Worm (Caenorhabditis elegans) whole organism, L1 larva: ENCODE measurements around the gene amdh-1.

Experiments
- C04F5.9 ChIP-seq: sonication (generic microtip); optimal IDR thresholded peaks from 2 replicates; lab custom pipeline; 2016; ENCODE audit warnings: missing genetic modification characterization, missing compliant biosample characterization
- C16A3.4 ChIP-seq: fragments of 150-350 bp; optimal IDR thresholded peaks from 2 replicates; lab custom pipeline; 2014; ENCODE audit warnings: missing biosample characterization, missing genetic modification characterization
- C34B4.2 ChIP-seq: sonication (generic microtip); optimal IDR thresholded peaks from 2 replicates; lab custom pipeline; 2017; ENCODE audit warnings: mild to moderate bottlenecking, missing genetic modification characterization, missing compliant biosample characterization
- aha-1 ChIP-seq: fragments of 150-350 bp; optimal IDR thresholded peaks from 2 replicates; lab custom pipeline; 2014; ENCODE audit warnings: missing biosample characterization, missing genetic modification characterization
- alr-1 ChIP-seq: fragments of 200-800 bp; sonication (Bioruptor generic); optimal IDR thresholded peaks from 2 replicates; lab custom pipeline; 2018; ENCODE audit warnings: borderline replicate concordance, mild to moderate bottlenecking, missing genetic modification characterization, missing compliant biosample characterization
- aly-2 ChIP-seq: fragments of 150-350 bp; optimal IDR thresholded peaks from 2 replicates; lab custom pipeline; 2014; ENCODE audit warnings: missing biosample characterization, missing genetic modification characterization
- ama-1 ChIP-seq: fragments of 150-350 bp; optimal IDR thresholded peaks from 2 replicates; lab custom pipeline; 2014
- blmp-1 ChIP-seq: fragments of 150-350 bp; optimal IDR thresholded peaks from 2 replicates; lab custom pipeline; 2014; ENCODE audit warnings: missing biosample characterization, missing genetic modification characterization
- ceh-8 ChIP-seq: fragments of 200-800 bp; sonication (Bioruptor generic); optimal IDR thresholded peaks from 2 replicates; lab custom pipeline; 2018; ENCODE audit warnings: mild to moderate bottlenecking, missing genetic modification characterization, moderate library complexity, missing compliant biosample characterization
- ceh-82 ChIP-seq, 3 experiments: fragments of 150-350 bp in 1 of 3; sonication (generic microtip) in 2 of 3; optimal IDR thresholded peaks; 2 replicates each; lab custom pipeline; 2014 to 2017; ENCODE audit warnings: missing biosample characterization in 3 of 3, missing genetic modification characterization in 3 of 3
- ceh-90 ChIP-seq: sonication (generic microtip); optimal IDR thresholded peaks from 2 replicates; lab custom pipeline; 2016; ENCODE audit warnings: missing genetic modification characterization, missing compliant biosample characterization
- dsc-1 ChIP-seq: sonication (generic microtip); optimal IDR thresholded peaks from 2 replicates; lab custom pipeline; 2016; ENCODE audit warnings: mild to moderate bottlenecking, missing genetic modification characterization, missing compliant biosample characterization
- efl-1 ChIP-seq, 4 experiments: fragments of 150-350 bp; optimal IDR thresholded peaks in 3 of 4; peaks in 1 of 4; 1 replicate in 1 of 4; 2 replicates in 3 of 4; lab custom pipeline; 2014; ENCODE audit warnings: missing biosample characterization in 2 of 4, missing genetic modification characterization in 2 of 4, missing genetic modification reagents in 2 of 4
- elt-2 ChIP-seq: sonication (generic microtip); optimal IDR thresholded peaks from 2 replicates; lab custom pipeline; 2016; ENCODE audit warnings: missing genetic modification characterization, mild to moderate bottlenecking, inconsistent platforms, missing compliant biosample characterization, missing genetic modification reagents
- elt-3 ChIP-seq, 6 experiments: fragments of 150-350 bp in 1 of 6; sonication (generic microtip); optimal IDR thresholded peaks; 2 replicates each; lab custom pipeline; 2017 to 2018; ENCODE audit warnings: missing biosample characterization in 6 of 6, missing genetic modification characterization in 6 of 6, inconsistent platforms in 1 of 6
- ets-5 ChIP-seq: fragments of 200-800 bp; sonication (Bioruptor generic); IDR thresholded peaks from 2 replicates; pipeline ENCODE4 v1.3.6; 2022; ENCODE audit warnings: missing genetic modification characterization, missing compliant biosample characterization
- fkh-10 ChIP-seq: sonication (generic microtip); optimal IDR thresholded peaks from 2 replicates; lab custom pipeline; 2017; ENCODE audit warnings: missing biosample characterization, missing genetic modification reagents, missing genetic modification characterization
- fkh-4 ChIP-seq: sonication (generic microtip); optimal IDR thresholded peaks from 2 replicates; lab custom pipeline; 2016; ENCODE audit warnings: missing compliant biosample characterization, missing genetic modification characterization, borderline replicate concordance
- grh-1 ChIP-seq: fragments of 200-800 bp; sonication (Bioruptor generic); IDR thresholded peaks from 2 replicates; pipeline ENCODE4 v1.3.6; 2022; ENCODE audit warnings: missing genetic modification reagents, missing genetic modification characterization, missing compliant biosample characterization
- irx-1 ChIP-seq: sonication (generic microtip); optimal IDR thresholded peaks from 2 replicates; lab custom pipeline; 2016; ENCODE audit warnings: missing genetic modification characterization, missing compliant biosample characterization
- isw-1 ChIP-seq: fragments of 200-800 bp; sonication (Bioruptor generic); IDR thresholded peaks from 2 replicates; pipeline ENCODE4 v1.3.6; 2022; ENCODE audit warnings: missing genetic modification characterization, missing compliant biosample characterization
- lin-39 ChIP-seq: fragments of 150-350 bp; optimal IDR thresholded peaks from 2 replicates; lab custom pipeline; 2014; ENCODE audit warnings: missing biosample characterization, missing genetic modification reagents, missing genetic modification characterization
- lir-3 ChIP-seq: sonication (generic microtip); optimal IDR thresholded peaks from 2 replicates; lab custom pipeline; 2016; ENCODE audit warnings: mild to moderate bottlenecking, missing genetic modification characterization, moderate library complexity, missing compliant biosample characterization; ENCODE audit not compliant: poor library complexity
- mab-9 ChIP-seq: fragments of 200-800 bp; sonication (Bioruptor generic); IDR thresholded peaks from 2 replicates; pipeline ENCODE4 v1.3.6; 2022; ENCODE audit warnings: missing genetic modification reagents, missing genetic modification characterization, missing compliant biosample characterization
- mef-2 ChIP-seq: fragments of 150-350 bp; optimal IDR thresholded peaks from 2 replicates; lab custom pipeline; 2014; ENCODE audit warnings: missing biosample characterization, missing genetic modification characterization
- mep-1 ChIP-seq: fragments of 150-350 bp; optimal IDR thresholded peaks from 2 replicates; lab custom pipeline; 2014; ENCODE audit warnings: missing biosample characterization, missing genetic modification characterization
- nhr-11 ChIP-seq: fragments of 150-350 bp; optimal IDR thresholded peaks from 2 replicates; lab custom pipeline; 2014; ENCODE audit warnings: missing biosample characterization, missing genetic modification characterization
- nhr-12 ChIP-seq: sonication (generic microtip); optimal IDR thresholded peaks from 2 replicates; lab custom pipeline; 2017; ENCODE audit warnings: missing biosample characterization, missing genetic modification characterization
- nhr-19 ChIP-seq: fragments of 200-800 bp; sonication (Bioruptor generic); conservative IDR thresholded peaks from 2 replicates; pipeline ENCODE4 v1.3.6; 2022; ENCODE audit warnings: missing genetic modification characterization, missing compliant biosample characterization
- nhr-20 ChIP-seq: sonication (generic microtip); optimal IDR thresholded peaks from 2 replicates; lab custom pipeline; 2016; ENCODE audit warnings: mild to moderate bottlenecking, missing genetic modification characterization, missing compliant biosample characterization
- nhr-237 ChIP-seq: fragments of 150-350 bp; optimal IDR thresholded peaks from 2 replicates; lab custom pipeline; 2014; ENCODE audit warnings: missing biosample characterization, missing genetic modification characterization
- nhr-77 ChIP-seq: fragments of 150-350 bp; optimal IDR thresholded peaks from 2 replicates; lab custom pipeline; 2014; ENCODE audit warnings: missing biosample characterization, missing genetic modification characterization
- nhr-85 ChIP-seq: sonication (generic microtip); peaks from one replicate; lab custom pipeline; 2016; ENCODE audit warnings: missing genetic modification characterization, inconsistent platforms, missing compliant biosample characterization
- pqm-1 ChIP-seq: sonication (generic microtip); optimal IDR thresholded peaks from 3 replicates; lab custom pipeline; 2017; ENCODE audit warnings: missing biosample characterization, missing genetic modification characterization
- skn-1 ChIP-seq: fragments of 150-350 bp; optimal IDR thresholded peaks from 2 replicates; lab custom pipeline; 2014; ENCODE audit warnings: missing biosample characterization, missing genetic modification characterization
- snu-23 ChIP-seq: sonication (generic microtip); optimal IDR thresholded peaks from 2 replicates; lab custom pipeline; 2016; ENCODE audit warnings: missing genetic modification characterization, missing compliant biosample characterization
- sox-4 ChIP-seq: sonication (generic microtip); optimal IDR thresholded peaks from 2 replicates; lab custom pipeline; 2016; ENCODE audit warnings: missing genetic modification characterization, missing compliant biosample characterization
- sup-37 ChIP-seq: fragments of 200-800 bp; sonication (Bioruptor generic); optimal IDR thresholded peaks from 2 replicates; lab custom pipeline; 2018; ENCODE audit warnings: mild to moderate bottlenecking, missing genetic modification characterization, missing compliant biosample characterization
- swsn-7 ChIP-seq: sonication (generic microtip); optimal IDR thresholded peaks from 2 replicates; lab custom pipeline; 2016; ENCODE audit warnings: missing genetic modification characterization, missing compliant biosample characterization
- tlp-1 ChIP-seq: fragments of 150-350 bp; optimal IDR thresholded peaks from 2 replicates; lab custom pipeline; 2014; ENCODE audit warnings: missing biosample characterization, missing genetic modification characterization
- unc-130 ChIP-seq: fragments of 150-350 bp; optimal IDR thresholded peaks from 2 replicates; lab custom pipeline; 2017; ENCODE audit warnings: missing biosample characterization, missing genetic modification characterization, inconsistent platforms
- unc-30 ChIP-seq: sonication (generic microtip); optimal IDR thresholded peaks from 2 replicates; lab custom pipeline; 2017; ENCODE audit warnings: missing biosample characterization, missing genetic modification characterization
- vab-15 ChIP-seq: sonication (generic microtip); optimal IDR thresholded peaks from 2 replicates; lab custom pipeline; 2017; ENCODE audit warnings: missing genotype, mild to moderate bottlenecking, missing genetic modification characterization, missing compliant biosample characterization
- zag-1 ChIP-seq: fragments of 150-350 bp; optimal IDR thresholded peaks from 2 replicates; lab custom pipeline; 2014; ENCODE audit warnings: missing biosample characterization, missing genetic modification characterization
- zip-4 ChIP-seq: fragments of 200-800 bp; sonication (Bioruptor generic); optimal IDR thresholded peaks from 2 replicates; lab custom pipeline; 2018; ENCODE audit warnings: mild to moderate bottlenecking, missing genetic modification characterization, moderate library complexity, missing compliant biosample characterization
- ztf-4 ChIP-seq: fragments of 150-350 bp; optimal IDR thresholded peaks from 2 replicates; lab custom pipeline; 2014; ENCODE audit warnings: missing biosample characterization, missing genetic modification characterization

The amdh-1 gene

DNA sequence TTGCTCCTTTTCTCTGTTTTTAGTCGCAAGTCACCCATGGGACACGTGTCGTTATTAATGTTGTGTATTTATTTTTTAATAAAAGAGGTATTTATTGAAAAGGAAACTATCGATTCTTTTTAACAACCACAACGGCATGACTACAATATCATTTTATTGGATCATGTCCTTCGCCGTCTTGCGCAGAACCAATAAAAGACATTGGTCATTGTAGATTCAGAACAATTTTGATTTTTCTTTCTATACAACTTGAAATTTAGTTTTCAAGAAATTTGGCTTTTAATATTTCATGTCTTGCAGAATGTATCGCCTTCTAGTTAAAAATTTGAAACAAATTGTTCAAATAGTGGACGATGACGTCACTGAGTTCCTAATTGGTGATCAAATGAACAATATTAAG, at the start of gene amdh-1:
Gene amdh-1, plus strand, starts transcription at position 301 of the 400 bp plus-strand sequence.
- TF ChIP-seq mep-1 (tag; lab: Kevin White, UChicago) (no peak), nhr-12 (tag; lab: Kevin White, UChicago) (no peak), isw-1 (GFP tag; lab: Robert Waterston, UW) (no peak), unc-30 (tag; lab: Kevin White, UChicago) (no peak)

DNA sequence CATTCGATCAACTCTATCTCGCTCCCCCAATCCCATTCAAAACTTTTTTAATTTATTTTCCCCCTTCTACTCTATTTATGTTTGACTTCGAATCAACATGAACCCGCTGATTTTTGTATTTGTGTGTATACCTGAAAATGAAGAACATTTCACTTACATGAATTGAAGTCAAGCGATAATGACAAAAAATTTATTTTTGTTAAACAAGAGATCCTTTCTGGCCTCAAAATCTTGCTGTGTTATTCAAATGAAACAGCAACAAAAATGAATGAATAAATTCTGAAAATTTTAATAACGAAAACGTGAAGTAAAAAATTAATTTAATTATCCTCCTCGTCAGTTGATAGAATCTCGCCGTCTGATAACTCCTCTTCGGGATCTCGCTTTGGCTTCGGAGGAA, 49.2 kb upstream of the amdh-1 start:
- TF ChIP-seq efl-1 (optimal IDR thresholded peaks at IDR 0.05; lab: Kevin White, UChicago) (no peak), efl-1 (GFP tag; optimal IDR thresholded peaks at IDR 0.05 in 1 of 2; lab: Kevin White, UChicago) (peak in 1 of 2 experiments; percentile 38), C04F5.9 (tag; lab: Kevin White, UChicago) (no peak), aly-2 (tag; lab: Kevin White, UChicago) (peak; percentile 12)

DNA sequence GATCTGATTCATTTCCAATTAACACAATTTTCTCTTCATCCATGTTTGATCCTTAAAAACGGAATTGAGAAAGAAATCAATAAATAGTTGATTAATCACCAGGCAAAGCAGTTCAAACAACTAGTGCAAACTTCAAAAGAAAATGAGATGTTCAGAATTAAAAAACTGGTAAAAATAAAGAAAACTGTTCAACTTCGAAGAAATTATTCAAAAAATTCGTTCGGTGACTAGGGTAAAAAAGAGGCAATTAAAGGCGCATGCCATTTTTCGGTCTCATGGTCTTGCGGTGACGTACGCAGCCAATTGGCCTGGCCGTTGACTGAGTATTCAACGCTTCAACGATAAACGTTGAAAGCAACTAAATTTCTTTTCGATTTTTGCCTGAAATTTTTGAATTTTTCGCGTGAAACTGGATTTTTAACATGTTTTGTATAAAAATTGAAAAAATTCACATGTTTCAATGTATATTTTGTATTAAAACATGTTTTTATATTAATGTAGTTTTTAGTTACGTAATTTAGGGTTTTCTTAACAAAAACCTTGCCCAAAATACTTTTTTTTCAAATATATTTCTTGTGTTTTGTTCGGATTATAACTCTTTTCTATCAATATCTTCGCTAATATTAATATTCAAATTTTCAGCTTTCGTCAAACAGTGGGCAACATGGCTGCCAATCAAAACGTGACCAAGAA, 45.3 kb upstream of the amdh-1 start, which contains the start of the genes sna-3 and rps-3:
Gene sna-3, minus strand, starts transcription at position 51 of the 693 bp plus-strand sequence.
Gene rps-3, plus strand, starts transcription at position 643 of the 693 bp plus-strand sequence.
- TF ChIP-seq irx-1 (tag; lab: Kevin White, UChicago) (peak; percentile 40), nhr-20 (tag; lab: Kevin White, UChicago) (peak; percentile 62), mab-9 (GFP tag; lab: Robert Waterston, UW) (no peak), sup-37 (GFP tag; lab: Kevin White, UChicago) (no peak), unc-30 (tag; lab: Kevin White, UChicago) (no peak), isw-1 (GFP tag; lab: Robert Waterston, UW) (peak; percentile 60), mef-2 (tag; lab: Kevin White, UChicago) (no peak), vab-15 (tag; lab: Kevin White, UChicago) (peak; percentile 44), ztf-4 (tag; lab: Kevin White, UChicago) (peak; percentile 7), unc-130 (tag; lab: Kevin White, UChicago) (peak; percentile 79), ama-1 (lab: Kevin White, UChicago) (no peak), nhr-85 (tag; lab: Kevin White, UChicago) (peak; percentile 75), C16A3.4 (tag; lab: Kevin White, UChicago) (peak; percentile 89), fkh-4 (tag; lab: Kevin White, UChicago) (no peak), nhr-12 (tag; lab: Kevin White, UChicago) (no peak), sox-4 (tag; lab: Kevin White, UChicago) (no peak), nhr-11 (tag; lab: Kevin White, UChicago) (no peak), elt-3 (tag; optimal IDR thresholded peaks at IDR 0.05; lab: Kevin White, UChicago) (peak in 4 of 6 experiments; percentile 30 to 69 (median 38)), mep-1 (tag; lab: Kevin White, UChicago) (peak; percentile 83), nhr-77 (tag; lab: Kevin White, UChicago) (peak; percentile 70), swsn-7 (peak; percentile 51), nhr-19 (GFP tag; lab: Robert Waterston, UW) (peak; percentile 76), efl-1 (optimal IDR thresholded peaks at IDR 0.05; lab: Kevin White, UChicago) (peak; percentile 82 to 88), efl-1 (GFP tag; optimal IDR thresholded peaks at IDR 0.05 in 1 of 2; lab: Kevin White, UChicago) (peak; percentile 73 to 96), pqm-1 (tag; lab: Kevin White, UChicago) (no peak), snu-23 (GFP tag; lab: Kevin White, UChicago) (peak; percentile 79), ceh-82 (tag; optimal IDR thresholded peaks at IDR 0.05; lab: Kevin White, UChicago) (peak; percentile 60 to 80 (median 61)), ets-5 (GFP tag; lab: Robert Waterston, UW) (no peak), fkh-10 (GFP tag; lab: Kevin White, UChicago) (no peak), skn-1 (tag; lab: Kevin White, UChicago) (peak; percentile 76), dsc-1 (tag; lab: Kevin White, UChicago) (peak; percentile 44), ceh-90 (tag; lab: Kevin White, UChicago) (no peak), C04F5.9 (tag; lab: Kevin White, UChicago) (no peak), ceh-8 (GFP tag; lab: Kevin White, UChicago) (peak; percentile 31), aha-1 (tag; lab: Kevin White, UChicago) (no peak), zip-4 (GFP tag; lab: Kevin White, UChicago) (no peak), C34B4.2 (tag; lab: Kevin White, UChicago) (no peak), zag-1 (tag; lab: Kevin White, UChicago) (no peak), nhr-237 (tag; lab: Kevin White, UChicago) (peak; percentile 11), lir-3 (tag; lab: Kevin White, UChicago) (peak; percentile 25), grh-1 (GFP tag; lab: Robert Waterston, UW) (0 out of 2 replicates have a peak, but pooled peaks have one; percentile 27), aly-2 (tag; lab: Kevin White, UChicago) (peak; percentile 29), tlp-1 (tag; lab: Kevin White, UChicago) (no peak), blmp-1 (tag; lab: Kevin White, UChicago) (peak; percentile 71), elt-2 (no peak), alr-1 (tag; lab: Kevin White, UChicago) (no peak), lin-39 (peak; percentile 23)
